Worm (Caenorhabditis elegans): ENCODE results near the gene Y39A3A.4.

ce11 chrIII:2111376-2111775, 35.0 kb upstream of the Y39A3A.4 start:
- TF ChIP-seq nhr-23 (tag; optimal IDR thresholded peaks at IDR 0.05), result no peak
- TF ChIP-seq egl-27 (tag; optimal IDR thresholded peaks at IDR 0.05), result no peak
- TF ChIP-seq aly-2 (tag; optimal IDR thresholded peaks at IDR 0.05), result no peak

Measured in whole organism, L2 larva.